Fruit fly (Drosophila melanogaster) whole organism, embryonic: ENCODE measurements around the gene CG34258.

Experiments
- Abd-B ChIP-seq: fragments of 200-800 bp; sonication (Bioruptor generic); optimal IDR thresholded peaks from 2 replicates; lab custom pipeline; 2018; ENCODE audit warnings: missing biosample characterization, mild to moderate bottlenecking, missing genetic modification characterization, moderate library complexity
- Ada2b ChIP-seq: fragments of 200-800 bp; sonication (Bioruptor generic); IDR thresholded peaks from 2 replicates; pipeline ENCODE4 v1.3.6; 2022; ENCODE audit warnings: missing biosample characterization, missing genetic modification characterization
- CG10462 ChIP-seq: fragments of 200-800 bp; sonication (Bioruptor generic); optimal IDR thresholded peaks from 2 replicates; lab custom pipeline; 2016; ENCODE audit warnings: missing biosample characterization, missing genetic modification characterization
- CG10979 ChIP-seq: fragments of 200-800 bp; sonication (Bioruptor generic); optimal IDR thresholded peaks from 2 replicates; lab custom pipeline; 2018; ENCODE audit warnings: missing biosample characterization, mild to moderate bottlenecking, missing genetic modification characterization, moderate library complexity
- CG11504 ChIP-seq: fragments of 200-800 bp; sonication (Bioruptor generic); optimal IDR thresholded peaks from 3 replicates; lab custom pipeline; 2019; ENCODE audit warnings: missing biosample characterization, mild to moderate bottlenecking, missing genetic modification characterization, moderate library complexity
- CG11723 ChIP-seq: fragments of 200-800 bp; sonication (Bioruptor generic); optimal IDR thresholded peaks from 2 replicates; lab custom pipeline; 2017; ENCODE audit warnings: missing biosample characterization, mild to moderate bottlenecking, missing genetic modification characterization
- CG12155 ChIP-seq: fragments of 200-800 bp; sonication (Bioruptor generic); optimal IDR thresholded peaks from 3 replicates; lab custom pipeline; 2016; ENCODE audit warnings: missing biosample characterization, missing genetic modification characterization
- CG14050 ChIP-seq: fragments of 200-800 bp; sonication (Bioruptor generic); IDR thresholded peaks from 3 replicates; pipeline ENCODE4 v1.3.6; 2022; ENCODE audit warnings: missing biosample characterization, missing genetic modification characterization
- CG14965 ChIP-seq: fragments of 200-800 bp; sonication (Bioruptor generic); optimal IDR thresholded peaks from 2 replicates; lab custom pipeline; 2016; ENCODE audit warnings: missing biosample characterization, missing genetic modification characterization, borderline replicate concordance
- CG1647 ChIP-seq: fragments of 200-800 bp; sonication (Bioruptor generic); optimal IDR thresholded peaks from 3 replicates; lab custom pipeline; 2016; ENCODE audit warnings: missing biosample characterization, missing genetic modification characterization
- CG17361 ChIP-seq: fragments of 200-800 bp; sonication (Bioruptor generic); IDR thresholded peaks from 3 replicates; pipeline ENCODE4 v1.3.6; 2022; ENCODE audit warnings: missing biosample characterization, missing genetic modification characterization
- CG18011 ChIP-seq: fragments of 200-800 bp; sonication (Bioruptor generic); optimal IDR thresholded peaks from 2 replicates; lab custom pipeline; 2017; ENCODE audit warnings: missing biosample characterization, missing genetic modification characterization, mild to moderate bottlenecking, moderate library complexity, missing genotype
- CG1832 ChIP-seq: fragments of 200-800 bp; sonication (Bioruptor generic); optimal IDR thresholded peaks from 2 replicates; lab custom pipeline; 2017; ENCODE audit warnings: missing biosample characterization, mild to moderate bottlenecking, missing genetic modification characterization, inconsistent platforms
- CG32767 ChIP-seq: fragments of 200-800 bp; sonication (Bioruptor generic); IDR thresholded peaks from 2 replicates; pipeline ENCODE4 v1.3.6; 2022; ENCODE audit warnings: missing biosample characterization, missing genetic modification characterization
- CG5180 ChIP-seq: fragments of 200-800 bp; sonication (Bioruptor generic); optimal IDR thresholded peaks from 3 replicates; lab custom pipeline; 2017; ENCODE audit warnings: missing biosample characterization, missing genetic modification characterization, mild to moderate bottlenecking, moderate library complexity, missing genetic modification reagents
- CG6175 ChIP-seq: fragments of 200-800 bp; sonication (Bioruptor generic); IDR thresholded peaks from 3 replicates; pipeline ENCODE4 v1.3.6; 2022; ENCODE audit warnings: missing biosample characterization, missing genetic modification characterization
- CG6254 ChIP-seq: fragments of 200-800 bp; sonication (Bioruptor generic); optimal IDR thresholded peaks from 3 replicates; lab custom pipeline; 2017; ENCODE audit warnings: mild to moderate bottlenecking, missing biosample characterization, missing genetic modification reagents, missing genetic modification characterization
- CG6813 ChIP-seq: fragments of 200-800 bp; sonication (Bioruptor generic); optimal IDR thresholded peaks from 2 replicates; lab custom pipeline; 2017; ENCODE audit warnings: missing biosample characterization, missing genetic modification characterization, mild to moderate bottlenecking, moderate library complexity, missing genetic modification reagents
- CG7357 ChIP-seq: fragments of 200-800 bp; sonication (Bioruptor generic); IDR thresholded peaks from 3 replicates; pipeline ENCODE4 v1.3.6; 2022; ENCODE audit warnings: missing biosample characterization, missing genetic modification characterization
- CG7839 ChIP-seq: fragments of 200-800 bp; sonication (Bioruptor generic); optimal IDR thresholded peaks from 3 replicates; lab custom pipeline; 2018; ENCODE audit warnings: missing biosample characterization, mild to moderate bottlenecking, missing genetic modification characterization, moderate library complexity
- CG8765 ChIP-seq: fragments of 200-800 bp; sonication (Bioruptor generic); IDR thresholded peaks from 2 replicates; pipeline ENCODE4 v1.3.6; 2022; ENCODE audit warnings: missing biosample characterization, missing genetic modification characterization
- D19B ChIP-seq: fragments of 200-800 bp; sonication (Bioruptor generic); optimal IDR thresholded peaks from 2 replicates; lab custom pipeline; 2017; ENCODE audit warnings: missing biosample characterization, mild to moderate bottlenecking, missing genetic modification characterization
- Deaf1 ChIP-seq: fragments of 200-800 bp; optimal IDR thresholded peaks from 3 replicates; lab custom pipeline; 2019; ENCODE audit warnings: missing biosample characterization, mild to moderate bottlenecking, missing genetic modification characterization, moderate library complexity
- ERR ChIP-seq: fragments of 200-800 bp; sonication (Bioruptor generic); optimal IDR thresholded peaks from 2 replicates; lab custom pipeline; 2016; ENCODE audit warnings: missing biosample characterization, missing genetic modification characterization
- Elba2 ChIP-seq: fragments of 200-800 bp; sonication (Bioruptor generic); optimal IDR thresholded peaks from 3 replicates; lab custom pipeline; 2016; ENCODE audit warnings: missing biosample characterization, missing genetic modification characterization
- Fer3 ChIP-seq: fragments of 200-800 bp; sonication (Bioruptor generic); optimal IDR thresholded peaks from 2 replicates; lab custom pipeline; 2018; ENCODE audit warnings: missing biosample characterization, mild to moderate bottlenecking, missing genetic modification characterization, moderate library complexity
- H2.0 ChIP-seq: fragments of 200-800 bp; sonication (Bioruptor generic); IDR thresholded peaks from 2 replicates; pipeline ENCODE4 v1.3.6; 2022; ENCODE audit warnings: missing biosample characterization, missing genetic modification characterization
- Hmx ChIP-seq: fragments of 200-800 bp; sonication (Bioruptor generic); optimal IDR thresholded peaks from 2 replicates; lab custom pipeline; 2016; ENCODE audit warnings: missing biosample characterization, missing genetic modification characterization
- Hr51 ChIP-seq, 2 experiments: fragments of 200-800 bp; sonication (Bioruptor generic); optimal IDR thresholded peaks; 2 replicates in 1 of 2; 3 replicates in 1 of 2; lab custom pipeline; 2016 to 2018; ENCODE audit warnings: missing biosample characterization in 2 of 2, missing genetic modification characterization in 2 of 2, mild to moderate bottlenecking in 1 of 2, moderate library complexity in 1 of 2
- MTF-1 ChIP-seq: fragments of 200-800 bp; sonication (Bioruptor generic); optimal IDR thresholded peaks from 2 replicates; lab custom pipeline; 2018; ENCODE audit warnings: missing biosample characterization, mild to moderate bottlenecking, missing genetic modification characterization, borderline replicate concordance
- Meics ChIP-seq: fragments of 200-800 bp; sonication (Bioruptor generic); optimal IDR thresholded peaks from 2 replicates; lab custom pipeline; 2017; ENCODE audit warnings: missing biosample characterization, mild to moderate bottlenecking, missing genetic modification characterization
- Nf-YA ChIP-seq: fragments of 200-800 bp; sonication (Bioruptor generic); IDR thresholded peaks from 2 replicates; pipeline ENCODE4 v1.3.6; 2022; ENCODE audit warnings: missing biosample characterization, missing genetic modification characterization
- Taf1 ChIP-seq: fragments of 200-800 bp; sonication (Bioruptor generic); IDR thresholded peaks from 2 replicates; pipeline ENCODE4 v1.3.6; 2022; ENCODE audit warnings: missing biosample characterization, missing genetic modification characterization
- Trl ChIP-seq, 3 experiments: fragments of >200 bp in 2 of 3; fragments of 200-800 bp in 1 of 3; sonication (Bioruptor generic) in 1 of 3; optimal IDR thresholded peaks; 2 replicates in 1 of 3; 3 replicates in 2 of 3; lab custom pipeline; 2016 to 2017; ENCODE audit warnings: missing biosample characterization in 1 of 3, missing genetic modification characterization in 1 of 3
- ab ChIP-seq: fragments of 200-800 bp; sonication (Bioruptor generic); optimal IDR thresholded peaks from 2 replicates; lab custom pipeline; 2016; ENCODE audit warnings: missing biosample characterization, missing genetic modification characterization
- ara ChIP-seq: fragments of 200-800 bp; sonication (Bioruptor generic); IDR thresholded peaks from 2 replicates; pipeline ENCODE4 v1.3.6; 2022; ENCODE audit warnings: missing biosample characterization, missing genetic modification characterization
- az2 ChIP-seq: fragments of 200-800 bp; sonication (Bioruptor generic); optimal IDR thresholded peaks from 3 replicates; lab custom pipeline; 2016; ENCODE audit warnings: missing biosample characterization, missing genetic modification characterization
- bcd ChIP-seq: fragments of 200-800 bp; sonication (Bioruptor generic); optimal IDR thresholded peaks from 2 replicates; lab custom pipeline; 2017; ENCODE audit warnings: missing biosample characterization, mild to moderate bottlenecking, missing genetic modification characterization
- chinmo ChIP-seq: fragments of 200-800 bp; sonication (Bioruptor generic); IDR thresholded peaks from 4 replicates; pipeline ENCODE4 v1.3.6; 2022; ENCODE audit warnings: missing biosample characterization, missing genetic modification characterization; ENCODE audit not compliant: partially characterized antibody
- crc ChIP-seq: fragments of 200-800 bp; sonication (Bioruptor generic); optimal IDR thresholded peaks from 2 replicates; lab custom pipeline; 2016; ENCODE audit warnings: missing biosample characterization, missing genetic modification characterization
- gsb ChIP-seq: fragments of 200-800 bp; sonication (Bioruptor generic); IDR thresholded peaks from 2 replicates; pipeline ENCODE4 v1.3.6; 2022; ENCODE audit warnings: missing biosample characterization, missing genetic modification characterization
- ken ChIP-seq: fragments of 200-800 bp; sonication (Bioruptor generic); IDR thresholded peaks from 3 replicates; pipeline ENCODE4 v1.3.6; 2022; ENCODE audit warnings: missing biosample characterization, missing genetic modification characterization
- lab ChIP-seq: fragments of 200-800 bp; sonication (Bioruptor generic); optimal IDR thresholded peaks from 3 replicates; lab custom pipeline; 2017; ENCODE audit warnings: missing biosample characterization, missing genetic modification characterization, mild to moderate bottlenecking, moderate library complexity, missing genetic modification reagents
- onecut ChIP-seq: fragments of 200-800 bp; sonication (Bioruptor generic); IDR thresholded peaks from 2 replicates; pipeline ENCODE4 v1.3.6; 2022; ENCODE audit warnings: missing biosample characterization, missing genetic modification characterization
- p53 ChIP-seq: fragments of 200-800 bp; sonication (Bioruptor generic); optimal IDR thresholded peaks from 2 replicates; lab custom pipeline; 2016; ENCODE audit warnings: missing biosample characterization, missing genetic modification characterization
- row ChIP-seq: fragments of 200-800 bp; sonication (Bioruptor generic); IDR thresholded peaks from 3 replicates; pipeline ENCODE4 v1.3.6; 2022; ENCODE audit warnings: missing biosample characterization, missing genetic modification characterization
- schlank ChIP-seq: fragments of 200-800 bp; sonication (Bioruptor generic); optimal IDR thresholded peaks from 2 replicates; lab custom pipeline; 2018; ENCODE audit warnings: missing biosample characterization, mild to moderate bottlenecking, missing genetic modification characterization
- slp2 ChIP-seq: fragments of 200-800 bp; sonication (Bioruptor generic); optimal IDR thresholded peaks from 2 replicates; lab custom pipeline; 2016; ENCODE audit warnings: missing biosample characterization, missing genetic modification characterization
- sob ChIP-seq: fragments of 200-800 bp; sonication (Bioruptor generic); IDR thresholded peaks from 2 replicates; pipeline ENCODE4 v1.3.6; 2022; ENCODE audit warnings: missing biosample characterization, missing genetic modification characterization
- ssp ChIP-seq: fragments of 200-800 bp; sonication (Bioruptor generic); IDR thresholded peaks from 2 replicates; pipeline ENCODE4 v1.3.6; 2022; ENCODE audit warnings: missing biosample characterization, missing genetic modification characterization
- ttk ChIP-seq: fragments of 200-800 bp; sonication (Bioruptor generic); IDR thresholded peaks from 2 replicates; pipeline ENCODE4 v2.1.2; 2022; ENCODE audit warnings: missing biosample characterization, missing genetic modification characterization

Gene CG34258

DNA sequence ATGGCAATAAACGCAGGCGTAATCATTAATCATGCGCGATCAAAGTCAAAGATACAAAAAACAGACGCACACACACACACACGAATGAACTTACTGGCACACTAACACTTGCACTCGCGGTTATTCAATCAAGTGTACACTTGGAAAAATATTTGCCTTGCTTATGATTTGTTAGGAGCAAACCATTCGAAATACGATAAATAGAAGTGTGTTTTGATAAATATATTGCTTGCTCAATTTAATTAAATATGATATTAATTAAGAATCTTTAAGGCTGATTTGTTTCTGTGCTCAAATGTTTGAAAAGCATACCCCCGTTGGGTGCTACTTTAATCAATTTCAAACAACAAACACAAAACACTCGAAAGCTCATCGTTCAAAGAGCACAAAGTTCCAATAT is 6.3 kb downstream of the CG34258 start (continued):
- TF ChIP-seq MTF-1 (GFP tag; lab: Kevin White, UChicago) (no peak), Ada2b (GFP tag; lab: Robert Waterston, UW) (0 out of 2 replicates have a peak, but pooled peaks have one; percentile 10), chinmo (GFP tag; lab: Robert Waterston, UW) (0 out of 4 replicates have a peak, but pooled peaks have one; percentile 32), Deaf1 (tag; lab: Kevin White, UChicago) (no peak), p53 (no peak), CG11723 (GFP tag; lab: Kevin White, UChicago) (no peak), Abd-B (GFP tag; lab: Kevin White, UChicago) (peak; percentile 3), D19B (GFP tag; lab: Kevin White, UChicago) (no peak), ttk (GFP tag; lab: Robert Waterston, UW) (no peak), crc (no peak), Elba2 (no peak), Fer3 (no peak), CG14050 (GFP tag; lab: Robert Waterston, UW) (no peak), Trl (optimal IDR thresholded peaks at IDR 0.05; lab: Kevin White, UChicago) (no peak), Trl (GFP tag; optimal IDR thresholded peaks at IDR 0.05; lab: Kevin White, UChicago) (no peak), onecut (GFP tag; lab: Robert Waterston, UW) (no peak), CG11504 (peak; percentile 45), CG7839 (tag; lab: Kevin White, UChicago) (peak; percentile 40), CG1832 (GFP tag; lab: Kevin White, UChicago) (no peak), ken (GFP tag; lab: Robert Waterston, UW) (no peak), ara (GFP tag; lab: Robert Waterston, UW) (no peak), CG12155 (GFP tag; lab: Kevin White, UChicago) (no peak), gsb (GFP tag; lab: Robert Waterston, UW) (no peak), CG6254 (GFP tag; lab: Kevin White, UChicago) (no peak), row (no peak; the same call in 2 of the 3 replicates), Hr51 (GFP tag; optimal IDR thresholded peaks at IDR 0.05; lab: Kevin White, UChicago) (no peak), bcd (peak; percentile 1), CG6175 (GFP tag; lab: Robert Waterston, UW) (no peak), CG18011 (GFP tag; lab: Kevin White, UChicago) (no peak), CG7357 (GFP tag; lab: Robert Waterston, UW) (no peak), CG5180 (GFP tag; lab: Kevin White, UChicago) (no peak), CG8765 (no peak), Nf-YA (no peak), CG10462 (GFP tag; lab: Kevin White, UChicago) (no peak), ssp (GFP tag; lab: Robert Waterston, UW) (no peak), az2 (GFP tag; lab: Kevin White, UChicago) (no peak), schlank (tag; lab: Kevin White, UChicago) (no peak), Hmx (no peak), CG1647 (no peak), sob (GFP tag; lab: Robert Waterston, UW) (no peak), CG6813 (no peak), ab (GFP tag; lab: Kevin White, UChicago) (no peak), lab (peak; percentile 36), ERR (GFP tag; lab: Kevin White, UChicago) (no peak), CG10979 (no peak), CG14965 (GFP tag; lab: Kevin White, UChicago) (no peak), Meics (GFP tag; lab: Kevin White, UChicago) (peak; percentile 39), CG17361 (no peak), slp2 (GFP tag; lab: Kevin White, UChicago) (no peak), Taf1 (GFP tag; lab: Robert Waterston, UW) (no peak), CG32767 (GFP tag; lab: Robert Waterston, UW) (no peak), H2.0 (GFP tag; lab: Robert Waterston, UW) (no peak)
